Worm (Caenorhabditis elegans): ENCODE measurements around the gene clec-226.

- no peak for TF ChIP-seq lsy-2 (tag; optimal IDR thresholded peaks at IDR 0.05)
- TF ChIP-seq T20F7.1 (GFP tag; optimal IDR thresholded peaks at IDR 0.05), result no peak
- TF ChIP-seq ztf-7 (tag; optimal IDR thresholded peaks at IDR 0.05), result no peak
- TF ChIP-seq snpc-1.2 (GFP tag; IDR thresholded peaks at IDR 0.05), result no peak
- TF ChIP-seq zip-11 (GFP tag; IDR thresholded peaks at IDR 0.05), result no peak
- no peak for TF ChIP-seq lin-38 (GFP tag; IDR thresholded peaks at IDR 0.05)
- TF ChIP-seq nhr-237 (tag; optimal IDR thresholded peaks at IDR 0.05), result no peak
- TF ChIP-seq mes-2 (tag; optimal IDR thresholded peaks at IDR 0.05; ENCODE audit: poor library complexity, severe bottlenecking), result no peak
These were observed at the start of gene clec-226, which contains the start of gene srx-10 for ce11 chrV:13946385-13947019.
